Worm (Caenorhabditis elegans) whole organism, L3 larva: ENCODE measurements around the gene clec-78.

ENCODE experiments used
- ZK546.5 ChIP-seq: sonication (generic microtip); optimal IDR thresholded peaks from 2 replicates; lab custom pipeline; 2017; ENCODE audit warnings: missing biosample characterization, missing genetic modification characterization
- ceh-28 ChIP-seq: fragments of 150-350 bp; optimal IDR thresholded peaks from 2 replicates; lab custom pipeline; 2014; ENCODE audit warnings: missing biosample characterization, missing genetic modification reagents, missing genetic modification characterization
- ceh-9 ChIP-seq: sonication (generic microtip); optimal IDR thresholded peaks from 2 replicates; lab custom pipeline; 2018; ENCODE audit warnings: missing biosample characterization, missing genetic modification characterization
- daf-12 ChIP-seq: fragments of 150-350 bp; optimal IDR thresholded peaks from 2 replicates; lab custom pipeline; 2014; ENCODE audit warnings: missing biosample characterization, missing genetic modification reagents, missing genetic modification characterization
- elt-3 ChIP-seq, 3 experiments: fragments of 150-350 bp in 1 of 3; sonication (generic microtip) in 2 of 3; optimal IDR thresholded peaks; 2 replicates in 2 of 3; 4 replicates in 1 of 3; lab custom pipeline; 2014 to 2017; ENCODE audit warnings: missing biosample characterization in 3 of 3, missing genetic modification characterization in 3 of 3
- eor-1 ChIP-seq, 2 experiments: fragments of 150-350 bp; optimal IDR thresholded peaks; 2 replicates each; lab custom pipeline; 2014 to 2018; ENCODE audit warnings: missing biosample characterization in 2 of 2, missing genetic modification characterization in 2 of 2
- hmg-11 ChIP-seq: sonication (generic microtip); optimal IDR thresholded peaks from 2 replicates; lab custom pipeline; 2016; ENCODE audit warnings: missing genetic modification characterization, missing compliant biosample characterization
- lin-15B ChIP-seq: fragments of 150-350 bp; optimal IDR thresholded peaks from 2 replicates; lab custom pipeline; 2014; ENCODE audit warnings: missing biosample characterization, missing genetic modification characterization
- lin-39 ChIP-seq: fragments of 150-350 bp; optimal IDR thresholded peaks from 2 replicates; lab custom pipeline; 2018; ENCODE audit warnings: missing biosample characterization, missing genetic modification reagents, missing genetic modification characterization
- nhr-12 ChIP-seq: fragments of 150-350 bp; optimal IDR thresholded peaks from 2 replicates; lab custom pipeline; 2014; ENCODE audit warnings: missing biosample characterization, missing genetic modification characterization
- skn-1 ChIP-seq: fragments of 150-350 bp; optimal IDR thresholded peaks from 2 replicates; lab custom pipeline; 2014; ENCODE audit warnings: missing biosample characterization, missing genetic modification characterization
- snpc-4 ChIP-seq: fragments of 150-350 bp; optimal IDR thresholded peaks from 2 replicates; lab custom pipeline; 2014; ENCODE audit warnings: missing biosample characterization, missing genetic modification characterization
- unc-39 ChIP-seq: sonication (generic microtip); optimal IDR thresholded peaks from 4 replicates; lab custom pipeline; 2017; ENCODE audit warnings: missing biosample characterization, missing genetic modification characterization
- unc-62 ChIP-seq: fragments of 150-350 bp; sonication (generic microtip); optimal IDR thresholded peaks from 4 replicates; lab custom pipeline; 2014; ENCODE audit warnings: missing biosample characterization, missing genetic modification reagents, missing genetic modification characterization

- TF ChIP-seq nhr-12 (no peak), snpc-4 (tag; lab: Kevin White, UChicago) (peak; percentile 87), daf-12 (tag; lab: Kevin White, UChicago) (no peak), ceh-28 (tag; lab: Kevin White, UChicago) (peak; percentile 82), lin-39 (tag; lab: Kevin White, UChicago) (peak; percentile 80), ZK546.5 (peak; percentile 56), unc-39 (no peak), elt-3 (tag; optimal IDR thresholded peaks at IDR 0.05; lab: Kevin White, UChicago) (peak in 1 of 3 experiments; percentile 35), hmg-11 (tag; lab: Kevin White, UChicago) (peak; percentile 70), unc-62 (peak; percentile 22), eor-1 (tag; optimal IDR thresholded peaks at IDR 0.05; lab: Kevin White, UChicago) (no peak), ceh-9 (tag; lab: Kevin White, UChicago) (no peak), skn-1 (tag; lab: Kevin White, UChicago) (peak; percentile 89), lin-15B (tag; lab: Kevin White, UChicago) (peak; percentile 95)
Measured at ce11 chrIV:4049398-4049998, 60.6 kb downstream of the clec-78 start, which contains the start of gene pcn-1.
